Fruit fly (Drosophila melanogaster) whole organism: Measurements from ENCODE around the gene kin17.

Source experiments
- CG8478 ChIP-seq: fragments of >200 bp; optimal IDR thresholded peaks from 2 replicates; lab custom pipeline; 2018; ENCODE audit warnings: inconsistent platforms
- Dll ChIP-seq: fragments of >200 bp; optimal IDR thresholded peaks from 2 replicates; lab custom pipeline; 2017
- EcR ChIP-seq, 2 experiments: fragments of >200 bp; optimal IDR thresholded peaks; 2 replicates each; lab custom pipeline; 2017; ENCODE audit warnings: missing biosample characterization in 2 of 2, missing genetic modification characterization in 2 of 2, missing genetic modification reagents in 2 of 2
- pan ChIP-seq: fragments of >200 bp; optimal IDR thresholded peaks from 2 replicates; lab custom pipeline; 2017
- psq ChIP-seq: fragments of >200 bp; optimal IDR thresholded peaks from 2 replicates; lab custom pipeline; 2017
- usp ChIP-seq: fragments of >200 bp; optimal IDR thresholded peaks from 2 replicates; lab custom pipeline; 2017; ENCODE audit warnings: missing biosample characterization, missing genetic modification characterization, mixed read lengths

dm6 chr3L:20353149-20353548, 3.5 kb upstream of the kin17 start, which contains the start of gene CG5618:
- TF ChIP-seq EcR (GFP tag; optimal IDR thresholded peaks at IDR 0.05; lab: Kevin White, UChicago) (no peak), pan (no peak), usp (GFP tag; lab: Kevin White, UChicago) (no peak), Dll (no peak), CG8478 (lab: Kevin White, UChicago) (no peak), psq (lab: Kevin White, UChicago) (no peak)
